Fruit fly (Drosophila melanogaster) whole organism, embryonic: Measurements from ENCODE around the gene RabX4.

Experiments used
- Awh ChIP-seq: fragments of 200-800 bp; sonication (Bioruptor generic); IDR thresholded peaks from 2 replicates; pipeline ENCODE4, ENCODE4 v1.3.6; 2022; ENCODE audit warnings: missing biosample characterization, missing genetic modification characterization
- CG10959 ChIP-seq: fragments of 200-800 bp; sonication (Bioruptor generic); IDR thresholded peaks from 2 replicates; pipeline ENCODE4 v1.3.6; 2022; ENCODE audit warnings: missing biosample characterization, missing genetic modification characterization
- CG11456 ChIP-seq: fragments of 200-800 bp; sonication (Bioruptor generic); IDR thresholded peaks from 3 replicates; pipeline ENCODE4 v1.3.6; 2022; ENCODE audit warnings: missing biosample characterization, missing genetic modification characterization
- CG12769 ChIP-seq: fragments of 200-800 bp; sonication (Bioruptor generic); optimal IDR thresholded peaks from 2 replicates; lab custom pipeline; 2019; ENCODE audit warnings: missing biosample characterization, mild to moderate bottlenecking, missing genetic modification characterization, moderate library complexity
- CG13775 ChIP-seq: fragments of 200-800 bp; sonication (Bioruptor generic); optimal IDR thresholded peaks from 3 replicates; lab custom pipeline; 2017; ENCODE audit warnings: missing biosample characterization, mild to moderate bottlenecking, missing genetic modification characterization
- CG14860 ChIP-seq: fragments of 200-800 bp; sonication (Bioruptor generic); IDR thresholded peaks from 3 replicates; pipeline ENCODE4 v1.3.6; 2022; ENCODE audit warnings: missing biosample characterization, missing genetic modification characterization; ENCODE audit not compliant: partially characterized antibody
- CG15011 ChIP-seq: fragments of 200-800 bp; sonication (Bioruptor generic); optimal IDR thresholded peaks from 3 replicates; lab custom pipeline; 2018; ENCODE audit warnings: missing biosample characterization, mild to moderate bottlenecking, missing genetic modification characterization
- CG1529 ChIP-seq: fragments of 200-800 bp; sonication (Bioruptor generic); optimal IDR thresholded peaks from 3 replicates; lab custom pipeline; 2018; ENCODE audit warnings: missing biosample characterization, missing genetic modification characterization
- CG17612 ChIP-seq: fragments of 200-800 bp; sonication (Bioruptor generic); IDR thresholded peaks from 2 replicates; pipeline ENCODE4 v1.3.6; 2022; ENCODE audit warnings: missing biosample characterization, missing genetic modification characterization
- CG17802 ChIP-seq: fragments of 200-800 bp; sonication (Bioruptor generic); optimal IDR thresholded peaks from 2 replicates; lab custom pipeline; 2018; ENCODE audit warnings: missing biosample characterization, mild to moderate bottlenecking, missing genetic modification characterization, moderate library complexity
- CG17829 ChIP-seq: fragments of 200-800 bp; optimal IDR thresholded peaks from 2 replicates; lab custom pipeline; 2019; ENCODE audit warnings: missing biosample characterization, mild to moderate bottlenecking, missing genetic modification characterization, moderate library complexity
- CG18476 ChIP-seq: fragments of 200-800 bp; sonication (Bioruptor generic); optimal IDR thresholded peaks from 2 replicates; lab custom pipeline; 2016; ENCODE audit warnings: missing biosample characterization, mild to moderate bottlenecking, missing genetic modification characterization
- CG2129 ChIP-seq: fragments of 200-800 bp; sonication (Bioruptor generic); IDR thresholded peaks from 2 replicates; pipeline ENCODE4 v1.3.6; 2022; ENCODE audit warnings: missing biosample characterization, missing genetic modification characterization; ENCODE audit not compliant: partially characterized antibody
- CG31388 ChIP-seq: fragments of 200-800 bp; sonication (Bioruptor generic); optimal IDR thresholded peaks from 2 replicates; lab custom pipeline; 2016; ENCODE audit warnings: missing biosample characterization, missing genetic modification characterization
- CG32532 ChIP-seq: fragments of 200-800 bp; sonication (Bioruptor generic); IDR thresholded peaks from 2 replicates; pipeline ENCODE4 v1.3.6; 2022; ENCODE audit warnings: missing biosample characterization, missing genetic modification characterization
- CG5245 ChIP-seq: fragments of 200-800 bp; sonication (Bioruptor generic); optimal IDR thresholded peaks from 3 replicates; lab custom pipeline; 2016; ENCODE audit warnings: missing biosample characterization, missing genetic modification characterization
- CG8290 ChIP-seq, 3 experiments: fragments of 200-800 bp; sonication (Bioruptor generic); optimal IDR thresholded peaks; 2 replicates each; lab custom pipeline; 2016 to 2019; ENCODE audit warnings: missing biosample characterization in 3 of 3, missing genetic modification characterization in 3 of 3, mild to moderate bottlenecking in 2 of 3, moderate library complexity in 1 of 3
- CG9727 ChIP-seq: fragments of 200-800 bp; sonication (Bioruptor generic); optimal IDR thresholded peaks from 3 replicates; lab custom pipeline; 2017; ENCODE audit warnings: missing biosample characterization, mild to moderate bottlenecking, missing genetic modification characterization
- Dref ChIP-seq: fragments of 200-800 bp; sonication (Bioruptor generic); IDR thresholded peaks from 2 replicates; pipeline ENCODE4 v1.3.6; 2022; ENCODE audit warnings: missing biosample characterization, missing genetic modification characterization
- Hey ChIP-seq: fragments of 200-800 bp; sonication (Bioruptor generic); optimal IDR thresholded peaks from 3 replicates; lab custom pipeline; 2018; ENCODE audit warnings: missing biosample characterization, mild to moderate bottlenecking, missing genetic modification characterization
- MESR4 ChIP-seq: fragments of 200-800 bp; sonication (Bioruptor generic); optimal IDR thresholded peaks from 2 replicates; lab custom pipeline; 2018; ENCODE audit warnings: missing biosample characterization, mild to moderate bottlenecking, missing genetic modification characterization, moderate library complexity
- Max ChIP-seq: fragments of 200-800 bp; sonication (Bioruptor generic); optimal IDR thresholded peaks from 2 replicates; lab custom pipeline; 2016; ENCODE audit warnings: missing biosample characterization, mild to moderate bottlenecking, missing genetic modification characterization
- Ptx1 ChIP-seq: fragments of 200-800 bp; sonication (Bioruptor generic); IDR thresholded peaks from 2 replicates; pipeline ENCODE4 v1.3.6; 2022; ENCODE audit warnings: missing biosample characterization, missing genetic modification characterization
- Tbp ChIP-seq: fragments of >200 bp; optimal IDR thresholded peaks from 2 replicates; lab custom pipeline; 2018; ENCODE audit warnings: missing biosample characterization, missing genetic modification characterization
- ac ChIP-seq: fragments of 200-800 bp; sonication (Bioruptor generic); optimal IDR thresholded peaks from 3 replicates; lab custom pipeline; 2017; ENCODE audit warnings: missing biosample characterization, mild to moderate bottlenecking, missing genetic modification characterization
- ap ChIP-seq: fragments of 200-800 bp; sonication (Bioruptor generic); IDR thresholded peaks from 2 replicates; pipeline ENCODE4 v1.3.6; 2022; ENCODE audit warnings: missing biosample characterization, missing genetic modification characterization
- ara ChIP-seq: fragments of 200-800 bp; sonication (Bioruptor generic); IDR thresholded peaks from 2 replicates; pipeline ENCODE4 v1.3.6; 2022; ENCODE audit warnings: missing biosample characterization, missing genetic modification characterization
- bsh ChIP-seq, 2 experiments: fragments of 200-800 bp; sonication (Bioruptor generic); optimal IDR thresholded peaks; 2 replicates each; lab custom pipeline; 2017 to 2018; ENCODE audit warnings: mild to moderate bottlenecking in 2 of 2, missing biosample characterization in 2 of 2, missing genetic modification characterization in 2 of 2, moderate library complexity in 1 of 2
- dpn ChIP-seq, 2 experiments: fragments of 200-800 bp; sonication (Bioruptor generic); optimal IDR thresholded peaks; 3 replicates each; lab custom pipeline; 2016; ENCODE audit warnings: missing biosample characterization in 2 of 2, missing genetic modification characterization in 2 of 2
- emc ChIP-seq: fragments of 200-800 bp; sonication (Bioruptor generic); optimal IDR thresholded peaks from 2 replicates; lab custom pipeline; 2016; ENCODE audit warnings: missing biosample characterization, missing genetic modification characterization
- fd96Cb ChIP-seq: fragments of 200-800 bp; sonication (Bioruptor generic); optimal IDR thresholded peaks from 2 replicates; lab custom pipeline; 2018; ENCODE audit warnings: missing biosample characterization, mild to moderate bottlenecking, missing genetic modification characterization, moderate library complexity
- gro ChIP-seq: fragments of 200-800 bp; sonication (Bioruptor generic); optimal IDR thresholded peaks from 2 replicates; lab custom pipeline; 2016; ENCODE audit warnings: missing biosample characterization, missing genetic modification characterization
- ham ChIP-seq: fragments of 200-800 bp; sonication (Bioruptor generic); IDR thresholded peaks from 2 replicates; pipeline ENCODE4 v1.3.6; 2022; ENCODE audit warnings: missing biosample characterization, missing genetic modification characterization
- insv ChIP-seq, 2 experiments: fragments of 200-800 bp; sonication (Bioruptor generic); optimal IDR thresholded peaks; 3 replicates each; lab custom pipeline; 2016 to 2018; ENCODE audit warnings: missing biosample characterization in 2 of 2, missing genetic modification characterization in 2 of 2
- nerfin-2 ChIP-seq: fragments of 200-800 bp; sonication (Bioruptor generic); IDR thresholded peaks from 2 replicates; pipeline ENCODE4 v1.3.6; 2022; ENCODE audit warnings: missing biosample characterization, missing genetic modification characterization; ENCODE audit not compliant: partially characterized antibody
- pho ChIP-seq: fragments of 200-800 bp; sonication (Bioruptor generic); optimal IDR thresholded peaks from 2 replicates; lab custom pipeline; 2016; ENCODE audit warnings: missing biosample characterization, missing genetic modification characterization
- psq ChIP-seq: fragments of 200-800 bp; sonication (Bioruptor generic); optimal IDR thresholded peaks from 2 replicates; lab custom pipeline; 2017; ENCODE audit warnings: missing biosample characterization, missing genetic modification characterization
- ranshi ChIP-seq: fragments of 200-800 bp; sonication (Bioruptor generic); IDR thresholded peaks from 2 replicates; pipeline ENCODE4 v1.3.6; 2022; ENCODE audit warnings: missing biosample characterization, missing genetic modification characterization
- ro ChIP-seq: fragments of 200-800 bp; sonication (Bioruptor generic); IDR thresholded peaks from 2 replicates; pipeline ENCODE4 v1.3.6; 2022; ENCODE audit warnings: missing biosample characterization, missing genetic modification characterization
- run ChIP-seq: fragments of 200-800 bp; sonication (Bioruptor generic); optimal IDR thresholded peaks from 3 replicates; lab custom pipeline; 2018; ENCODE audit warnings: missing biosample characterization, mild to moderate bottlenecking, missing genetic modification characterization
- scrt ChIP-seq: fragments of 200-800 bp; sonication (Bioruptor generic); optimal IDR thresholded peaks from 2 replicates; lab custom pipeline; 2018; ENCODE audit warnings: missing biosample characterization, mild to moderate bottlenecking, missing genetic modification characterization, moderate library complexity
- sna ChIP-seq: fragments of 200-800 bp; sonication (Bioruptor generic); IDR thresholded peaks from 2 replicates; pipeline ENCODE4 v1.3.6; 2022; ENCODE audit warnings: missing biosample characterization, missing genetic modification characterization; ENCODE audit not compliant: partially characterized antibody
- sr ChIP-seq: fragments of 200-800 bp; sonication (Bioruptor generic); IDR thresholded peaks from 3 replicates; pipeline ENCODE4 v1.3.6; 2022; ENCODE audit warnings: missing biosample characterization, missing genetic modification characterization
- stwl ChIP-seq: fragments of 200-800 bp; sonication (Bioruptor generic); optimal IDR thresholded peaks from 3 replicates; lab custom pipeline; 2018; ENCODE audit warnings: missing biosample characterization, mild to moderate bottlenecking, missing genetic modification characterization, moderate library complexity
- usp ChIP-seq: fragments of >200 bp; optimal IDR thresholded peaks from 2 replicates; lab custom pipeline; 2017; ENCODE audit warnings: missing biosample characterization, missing genetic modification characterization
- wek ChIP-seq: fragments of 200-800 bp; sonication (Bioruptor generic); optimal IDR thresholded peaks from 3 replicates; lab custom pipeline; 2018; ENCODE audit warnings: missing biosample characterization, mild to moderate bottlenecking, missing genetic modification characterization, moderate library complexity
- zen2 ChIP-seq: fragments of 200-800 bp; sonication (Bioruptor generic); IDR thresholded peaks from 3 replicates; pipeline ENCODE4 v1.3.6; 2022; ENCODE audit warnings: missing biosample characterization, missing genetic modification characterization; ENCODE audit not compliant: partially characterized antibody
- zfh2 ChIP-seq: fragments of 200-800 bp; sonication (Bioruptor generic); optimal IDR thresholded peaks from 2 replicates; lab custom pipeline; 2016; ENCODE audit warnings: missing biosample characterization, missing genetic modification characterization

The RabX4 gene

DNA sequence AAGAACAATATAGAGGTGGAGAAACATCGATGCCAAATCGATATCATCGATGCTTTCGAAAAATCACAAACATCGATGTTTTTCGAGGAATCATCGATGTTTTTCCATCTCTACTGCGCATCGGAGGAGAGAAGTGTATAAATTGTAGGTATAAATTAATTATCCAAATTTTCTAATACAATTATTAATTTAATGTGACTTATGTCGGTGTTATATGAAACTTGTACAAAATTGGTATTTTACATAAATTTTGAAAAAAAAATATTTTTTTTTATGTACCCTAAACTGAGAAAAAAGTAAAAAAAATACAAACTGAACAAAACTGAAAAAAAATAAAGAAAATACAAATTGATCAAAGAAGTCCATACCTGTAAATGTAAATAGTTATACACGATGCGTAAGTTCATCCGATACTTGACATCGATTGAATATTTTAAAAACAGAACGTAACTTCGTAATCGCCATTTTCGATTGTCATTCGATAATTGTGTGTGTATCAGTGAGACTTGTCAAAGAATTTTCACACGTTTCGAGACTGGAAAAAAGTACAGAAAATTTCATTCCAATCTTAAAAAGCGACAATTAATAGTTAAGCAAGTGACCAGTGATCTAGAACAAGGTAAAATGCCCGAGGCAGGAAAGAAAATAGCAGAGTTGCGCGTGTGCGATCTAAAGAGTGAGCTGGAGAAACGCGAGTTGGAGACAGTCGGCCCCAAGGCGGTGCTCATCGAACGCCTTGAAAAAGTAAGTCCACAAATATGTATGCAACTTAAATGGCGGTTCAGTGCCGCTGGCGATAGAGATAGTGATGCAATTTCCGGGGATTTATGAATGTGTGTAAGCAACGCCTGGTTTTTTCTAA, 11.0 kb downstream of the RabX4 start, which contains the start of the genes CG5808 and Saf-B (continued):
- TF ChIP-seq CG8290 (GFP tag; optimal IDR thresholded peaks at IDR 0.05; lab: Kevin White, UChicago) = peak; percentile 96
- peak in 1 of 2 experiments; percentile 98 for TF ChIP-seq CG8290 (tag; optimal IDR thresholded peaks at IDR 0.05; lab: Kevin White, UChicago)
- peak; percentile 31 for TF ChIP-seq zfh2 (GFP tag; lab: Kevin White, UChicago)
- TF ChIP-seq zen2 (GFP tag; lab: Robert Waterston, UW) = peak; percentile 69
- no peak for TF ChIP-seq bsh (GFP tag; optimal IDR thresholded peaks at IDR 0.05; lab: Kevin White, UChicago)
- peak; percentile 38 for TF ChIP-seq fd96Cb
- TF ChIP-seq stwl (tag; lab: Kevin White, UChicago) = no peak
- no peak for TF ChIP-seq ham
- TF ChIP-seq wek (GFP tag; lab: Kevin White, UChicago) = no peak
- TF ChIP-seq CG17802 = peak; percentile 2
- no peak for TF ChIP-seq ro
- TF ChIP-seq ac (GFP tag; lab: Kevin White, UChicago) = no peak
- no peak for TF ChIP-seq CG1529 (GFP tag; lab: Kevin White, UChicago)
- peak; percentile 98 for TF ChIP-seq MESR4 (GFP tag; lab: Kevin White, UChicago)
- TF ChIP-seq ranshi (GFP tag; lab: Robert Waterston, UW) = no peak
- TF ChIP-seq Max (GFP tag; lab: Kevin White, UChicago) = peak; percentile 61
- peak; percentile 59 for TF ChIP-seq CG18476 (GFP tag; lab: Kevin White, UChicago)
- TF ChIP-seq ap (GFP tag; lab: Robert Waterston, UW) = peak; percentile 26; the same call in 1 of the 2 replicates
- TF ChIP-seq CG2129 (GFP tag; lab: Robert Waterston, UW) = peak; percentile 60
- no peak for TF ChIP-seq Awh (GFP tag; lab: Robert Waterston, UW)
- TF ChIP-seq CG31388 (GFP tag; lab: Kevin White, UChicago) = peak; percentile 29
- no peak for TF ChIP-seq insv (GFP tag; optimal IDR thresholded peaks at IDR 0.05; lab: Kevin White, UChicago)
- no peak for TF ChIP-seq usp (GFP tag; lab: Kevin White, UChicago)
- TF ChIP-seq scrt (GFP tag; lab: Kevin White, UChicago) = no peak
- TF ChIP-seq CG13775 (GFP tag; lab: Kevin White, UChicago) = peak; percentile 61
- TF ChIP-seq CG15011 (GFP tag; lab: Kevin White, UChicago) = no peak
- TF ChIP-seq CG32532 (GFP tag; lab: Robert Waterston, UW) = peak; percentile 36
- TF ChIP-seq Dref = peak; percentile 82
- peak; percentile 92 for TF ChIP-seq CG14860 (GFP tag; lab: Robert Waterston, UW)
- TF ChIP-seq psq (GFP tag; lab: Kevin White, UChicago) = no peak
- peak; percentile 81 for TF ChIP-seq Ptx1 (GFP tag; lab: Robert Waterston, UW)
- no peak for TF ChIP-seq ara
- TF ChIP-seq CG10959 (GFP tag; lab: Robert Waterston, UW) = no peak
- TF ChIP-seq pho (GFP tag; lab: Kevin White, UChicago) = peak; percentile 7
- TF ChIP-seq gro (GFP tag; lab: Kevin White, UChicago) = no peak
- TF ChIP-seq dpn (GFP tag; optimal IDR thresholded peaks at IDR 0.05; lab: Kevin White, UChicago) = peak in 1 of 2 experiments; percentile 32
- TF ChIP-seq CG9727 = peak; percentile 76
- no peak for TF ChIP-seq Tbp (GFP tag; lab: Kevin White, UChicago)
- peak; percentile 86 for TF ChIP-seq nerfin-2 (GFP tag; lab: Robert Waterston, UW)
- TF ChIP-seq emc (GFP tag; lab: Kevin White, UChicago) = no peak
- peak; percentile 71 for TF ChIP-seq CG17829 (tag; lab: Kevin White, UChicago)
- no peak for TF ChIP-seq CG12769 (tag; lab: Kevin White, UChicago)
- TF ChIP-seq run (tag; lab: Kevin White, UChicago) = no peak
- peak; percentile 56 for TF ChIP-seq sna (GFP tag; lab: Robert Waterston, UW)
- TF ChIP-seq CG11456 = no peak
- TF ChIP-seq CG5245 (GFP tag; lab: Kevin White, UChicago) = peak; percentile 57
- no peak for TF ChIP-seq Hey (tag; lab: Kevin White, UChicago)
- no peak for TF ChIP-seq sr (GFP tag; lab: Robert Waterston, UW)
- no peak for TF ChIP-seq CG17612 (GFP tag; lab: Robert Waterston, UW)
